5 worm cellular contexts compared by ENCODE assay signal in genomic region chrIV:9441391-9441790, ce11.
A peak's percentile ranks its signal among the peaks of the same experiment; 100 is the strongest.
TF ChIP-seq lines count a peak whose summit lies in the region.

No protein-coding gene starts in this region.

TF ChIP-seq in whole organism, L1 larva, 84 proteins besides CTCF, POLR2A, EP300 and RAD21:
- no peak for TF ChIP-seq dsc-1 (tag; optimal IDR thresholded peaks at IDR 0.05; lab: Kevin White, UChicago)
- no peak for TF ChIP-seq elt-3 (tag; optimal IDR thresholded peaks at IDR 0.05; lab: Kevin White, UChicago)
- no peak for TF ChIP-seq F16B12.6 (tag; optimal IDR thresholded peaks at IDR 0.05; lab: Kevin White, UChicago)
- TF ChIP-seq zip-4 (GFP tag; optimal IDR thresholded peaks at IDR 0.05; lab: Kevin White, UChicago), result no peak
- no peak for TF ChIP-seq vab-15 (tag; optimal IDR thresholded peaks at IDR 0.05; lab: Kevin White, UChicago)
- TF ChIP-seq mep-1 (tag; optimal IDR thresholded peaks at IDR 0.05; lab: Kevin White, UChicago), result no peak
- peak; percentile 73 for TF ChIP-seq blmp-1 (tag; optimal IDR thresholded peaks at IDR 0.05; lab: Kevin White, UChicago)
TF ChIP-seq in whole organism, L1 larva: peak in this region for 1.

TF ChIP-seq in whole organism, L2 larva, 48 proteins besides CTCF, POLR2A, EP300 and RAD21:
- no peak for TF ChIP-seq nhr-237 (tag; optimal IDR thresholded peaks at IDR 0.05; lab: Kevin White, UChicago)
- peak; percentile 12 for TF ChIP-seq sma-9 (GFP tag; optimal IDR thresholded peaks at IDR 0.05; lab: Kevin White, UChicago)
- TF ChIP-seq sma-9 (tag; optimal IDR thresholded peaks at IDR 0.05; lab: Kevin White, UChicago), result no peak
- peak; percentile 8 for TF ChIP-seq crh-2 (tag; optimal IDR thresholded peaks at IDR 0.05; lab: Kevin White, UChicago)
- peak; percentile 41 for TF ChIP-seq blmp-1 (tag; optimal IDR thresholded peaks at IDR 0.05; lab: Kevin White, UChicago; ENCODE audit: insufficient read depth)
- no peak for TF ChIP-seq nhr-23 (tag; optimal IDR thresholded peaks at IDR 0.05; lab: Kevin White, UChicago)
- TF ChIP-seq nhr-11 (tag; optimal IDR thresholded peaks at IDR 0.05; lab: Kevin White, UChicago), result no peak

TF ChIP-seq in whole organism, L3 larva, 47 proteins besides CTCF, POLR2A, EP300 and RAD21:
- TF ChIP-seq pha-4 (tag; optimal IDR thresholded peaks at IDR 0.05; lab: Kevin White, UChicago) (peak; percentile 20), elt-2 (tag; optimal IDR thresholded peaks at IDR 0.05; lab: Kevin White, UChicago) (peak; percentile 79), pqm-1 (tag; optimal IDR thresholded peaks at IDR 0.05; lab: Kevin White, UChicago) (peak; percentile 28), fkh-2 (tag; optimal IDR thresholded peaks at IDR 0.05; lab: Kevin White, UChicago) (no peak), fkh-10 (GFP tag; optimal IDR thresholded peaks at IDR 0.05; lab: Kevin White, UChicago) (no peak)

TF ChIP-seq in whole organism, L4 larva, 104 proteins besides CTCF, POLR2A, EP300 and RAD21:
- TF ChIP-seq daf-16 (GFP tag; optimal IDR thresholded peaks at IDR 0.05; lab: Kevin White, UChicago) (no peak), daf-16 (tag; optimal IDR thresholded peaks at IDR 0.05; lab: Kevin White, UChicago) (peak; percentile 69), nhr-77 (tag; optimal IDR thresholded peaks at IDR 0.05; lab: Kevin White, UChicago) (peak; percentile 37), dmd-6 (GFP tag; IDR thresholded peaks at IDR 0.05; lab: Robert Waterston, UW) (peak; percentile 31), nhr-41 (GFP tag; IDR thresholded peaks at IDR 0.05; lab: Robert Waterston, UW) (no peak), pqm-1 (tag; optimal IDR thresholded peaks at IDR 0.05; lab: Kevin White, UChicago) (peak; percentile 6), nhr-28 (tag; optimal IDR thresholded peaks at IDR 0.05; lab: Kevin White, UChicago) (peak; percentile 51), dve-1 (tag; optimal IDR thresholded peaks at IDR 0.05; lab: Kevin White, UChicago; ENCODE audit: insufficient read depth) (peak; percentile 47), arid-1 (GFP tag; conservative IDR thresholded peaks at IDR 0.05; lab: Robert Waterston, UW) (no peak)

TF ChIP-seq in whole organism, young adult, 124 proteins besides CTCF, POLR2A, EP300 and RAD21:
- peak; percentile 23 for TF ChIP-seq nhr-80 (tag; optimal IDR thresholded peaks at IDR 0.05; lab: Kevin White, UChicago)
- TF ChIP-seq zim-3 (tag; optimal IDR thresholded peaks at IDR 0.05; lab: Kevin White, UChicago), result no peak
